Worm (Caenorhabditis elegans) whole organism, L1 larva: ENCODE measurements around the gene exos-7.

ENCODE experiments used
- F16B12.6 ChIP-seq: fragments of 150-350 bp; optimal IDR thresholded peaks from 2 replicates; lab custom pipeline; 2014; ENCODE audit warnings: missing biosample characterization, missing genetic modification characterization
- alr-1 ChIP-seq: fragments of 200-800 bp; sonication (Bioruptor generic); optimal IDR thresholded peaks from 2 replicates; lab custom pipeline; 2018; ENCODE audit warnings: borderline replicate concordance, mild to moderate bottlenecking, missing genetic modification characterization, missing compliant biosample characterization
- blmp-1 ChIP-seq: fragments of 150-350 bp; optimal IDR thresholded peaks from 2 replicates; lab custom pipeline; 2014; ENCODE audit warnings: missing biosample characterization, missing genetic modification characterization
- ceh-63 ChIP-seq: fragments of 200-800 bp; sonication (Bioruptor generic); optimal IDR thresholded peaks from 2 replicates; lab custom pipeline; 2018; ENCODE audit warnings: mild to moderate bottlenecking, missing genetic modification characterization, missing compliant biosample characterization
- ceh-8 ChIP-seq: fragments of 200-800 bp; sonication (Bioruptor generic); optimal IDR thresholded peaks from 2 replicates; lab custom pipeline; 2018; ENCODE audit warnings: mild to moderate bottlenecking, missing genetic modification characterization, moderate library complexity, missing compliant biosample characterization
- ceh-82 ChIP-seq, 3 experiments: fragments of 150-350 bp in 1 of 3; sonication (generic microtip) in 2 of 3; optimal IDR thresholded peaks; 2 replicates each; lab custom pipeline; 2014 to 2017; ENCODE audit warnings: missing biosample characterization in 3 of 3, missing genetic modification characterization in 3 of 3
- ceh-88 ChIP-seq: fragments of 200-800 bp; sonication (Bioruptor generic); IDR thresholded peaks from 2 replicates; pipeline ENCODE4 v1.3.6; 2022; ENCODE audit warnings: missing genetic modification characterization, missing compliant biosample characterization
- ceh-90 ChIP-seq: sonication (generic microtip); optimal IDR thresholded peaks from 2 replicates; lab custom pipeline; 2016; ENCODE audit warnings: missing genetic modification characterization, missing compliant biosample characterization
- dpl-1 ChIP-seq, 3 experiments: fragments of 150-350 bp in 2 of 3; sonication (generic microtip) in 1 of 3; optimal IDR thresholded peaks; 2 replicates each; lab custom pipeline; 2014 to 2017; ENCODE audit warnings: missing biosample characterization in 3 of 3, missing genetic modification characterization in 3 of 3, missing genetic modification reagents in 3 of 3
- egl-13 ChIP-seq: sonication (generic microtip); optimal IDR thresholded peaks from 2 replicates; lab custom pipeline; 2016; ENCODE audit warnings: missing genotype, missing genetic modification reagents, missing genetic modification characterization, missing compliant biosample characterization
- elt-2 ChIP-seq: sonication (generic microtip); optimal IDR thresholded peaks from 2 replicates; lab custom pipeline; 2016; ENCODE audit warnings: missing genetic modification characterization, mild to moderate bottlenecking, inconsistent platforms, missing compliant biosample characterization, missing genetic modification reagents
- elt-3 ChIP-seq, 6 experiments: fragments of 150-350 bp in 1 of 6; sonication (generic microtip); optimal IDR thresholded peaks; 2 replicates each; lab custom pipeline; 2017 to 2018; ENCODE audit warnings: missing biosample characterization in 6 of 6, missing genetic modification characterization in 6 of 6, inconsistent platforms in 1 of 6
- fkh-10 ChIP-seq: sonication (generic microtip); optimal IDR thresholded peaks from 2 replicates; lab custom pipeline; 2017; ENCODE audit warnings: missing biosample characterization, missing genetic modification reagents, missing genetic modification characterization
- fkh-8 ChIP-seq: sonication (generic microtip); optimal IDR thresholded peaks from 2 replicates; lab custom pipeline; 2016; ENCODE audit warnings: mild to moderate bottlenecking, missing genetic modification characterization, missing compliant biosample characterization
- fos-1 ChIP-seq: fragments of 150-350 bp; optimal IDR thresholded peaks from 2 replicates; lab custom pipeline; 2014; ENCODE audit warnings: missing biosample characterization, missing genetic modification characterization
- hlh-17 ChIP-seq: fragments of 200-800 bp; sonication (Bioruptor generic); optimal IDR thresholded peaks from 2 replicates; lab custom pipeline; 2018; ENCODE audit warnings: missing genetic modification characterization, mild to moderate bottlenecking, missing compliant biosample characterization, moderate library complexity, borderline replicate concordance
- hpl-2 ChIP-seq: fragments of 150-350 bp; optimal IDR thresholded peaks from 2 replicates; lab custom pipeline; 2014; ENCODE audit warnings: missing biosample characterization, missing genetic modification reagents, missing genetic modification characterization
- irx-1 ChIP-seq: sonication (generic microtip); optimal IDR thresholded peaks from 2 replicates; lab custom pipeline; 2016; ENCODE audit warnings: missing genetic modification characterization, missing compliant biosample characterization
- jun-1 ChIP-seq: fragments of 150-350 bp; optimal IDR thresholded peaks from 2 replicates; lab custom pipeline; 2014; ENCODE audit warnings: missing biosample characterization, missing genetic modification reagents, missing genetic modification characterization
- lin-14 ChIP-seq: fragments of 200-800 bp; sonication (Bioruptor generic); optimal IDR thresholded peaks from 2 replicates; lab custom pipeline; 2018; ENCODE audit warnings: mild to moderate bottlenecking, missing genetic modification characterization, moderate library complexity, missing compliant biosample characterization
- lin-15B ChIP-seq: fragments of 150-350 bp; sonication (generic microtip); optimal IDR thresholded peaks from 3 replicates; lab custom pipeline; 2014; ENCODE audit warnings: missing biosample characterization, missing genetic modification characterization
- lir-3 ChIP-seq: sonication (generic microtip); optimal IDR thresholded peaks from 2 replicates; lab custom pipeline; 2016; ENCODE audit warnings: mild to moderate bottlenecking, missing genetic modification characterization, moderate library complexity, missing compliant biosample characterization; ENCODE audit not compliant: poor library complexity
- mep-1 ChIP-seq: fragments of 150-350 bp; optimal IDR thresholded peaks from 2 replicates; lab custom pipeline; 2014; ENCODE audit warnings: missing biosample characterization, missing genetic modification characterization
- nhr-11 ChIP-seq: fragments of 150-350 bp; optimal IDR thresholded peaks from 2 replicates; lab custom pipeline; 2014; ENCODE audit warnings: missing biosample characterization, missing genetic modification characterization
- nhr-237 ChIP-seq: fragments of 150-350 bp; optimal IDR thresholded peaks from 2 replicates; lab custom pipeline; 2014; ENCODE audit warnings: missing biosample characterization, missing genetic modification characterization
- nhr-76 ChIP-seq: sonication (generic microtip); optimal IDR thresholded peaks from 2 replicates; lab custom pipeline; 2017; ENCODE audit warnings: missing biosample characterization, missing genetic modification characterization
- nhr-84 ChIP-seq: sonication (generic microtip); optimal IDR thresholded peaks from 2 replicates; lab custom pipeline; 2017; ENCODE audit warnings: missing biosample characterization, missing genetic modification characterization
- pqm-1 ChIP-seq: sonication (generic microtip); optimal IDR thresholded peaks from 3 replicates; lab custom pipeline; 2017; ENCODE audit warnings: missing biosample characterization, missing genetic modification characterization
- rnt-1 ChIP-seq: sonication (generic microtip); optimal IDR thresholded peaks from 2 replicates; lab custom pipeline; 2016; ENCODE audit warnings: mild to moderate bottlenecking, missing genetic modification characterization, moderate library complexity, missing compliant biosample characterization
- snu-23 ChIP-seq: sonication (generic microtip); optimal IDR thresholded peaks from 2 replicates; lab custom pipeline; 2016; ENCODE audit warnings: missing genetic modification characterization, missing compliant biosample characterization
- sox-4 ChIP-seq: sonication (generic microtip); optimal IDR thresholded peaks from 2 replicates; lab custom pipeline; 2016; ENCODE audit warnings: missing genetic modification characterization, missing compliant biosample characterization
- sup-37 ChIP-seq: fragments of 200-800 bp; sonication (Bioruptor generic); optimal IDR thresholded peaks from 2 replicates; lab custom pipeline; 2018; ENCODE audit warnings: mild to moderate bottlenecking, missing genetic modification characterization, missing compliant biosample characterization
- tlp-1 ChIP-seq: fragments of 150-350 bp; optimal IDR thresholded peaks from 2 replicates; lab custom pipeline; 2014; ENCODE audit warnings: missing biosample characterization, missing genetic modification characterization
- unc-130 ChIP-seq: fragments of 150-350 bp; optimal IDR thresholded peaks from 2 replicates; lab custom pipeline; 2017; ENCODE audit warnings: missing biosample characterization, missing genetic modification characterization, inconsistent platforms
- unc-86 ChIP-seq: sonication (generic microtip); optimal IDR thresholded peaks from 2 replicates; lab custom pipeline; 2016; ENCODE audit warnings: missing genetic modification characterization, missing compliant biosample characterization
- ztf-11 ChIP-seq, 2 experiments: sonication (generic microtip); optimal IDR thresholded peaks; 2 replicates each; lab custom pipeline; 2016 to 2017; ENCODE audit warnings: missing genetic modification characterization in 2 of 2, missing biosample characterization in 1 of 2, missing compliant biosample characterization in 1 of 2
- ztf-4 ChIP-seq: fragments of 150-350 bp; optimal IDR thresholded peaks from 2 replicates; lab custom pipeline; 2014; ENCODE audit warnings: missing biosample characterization, missing genetic modification characterization

Gene exos-7

DNA sequence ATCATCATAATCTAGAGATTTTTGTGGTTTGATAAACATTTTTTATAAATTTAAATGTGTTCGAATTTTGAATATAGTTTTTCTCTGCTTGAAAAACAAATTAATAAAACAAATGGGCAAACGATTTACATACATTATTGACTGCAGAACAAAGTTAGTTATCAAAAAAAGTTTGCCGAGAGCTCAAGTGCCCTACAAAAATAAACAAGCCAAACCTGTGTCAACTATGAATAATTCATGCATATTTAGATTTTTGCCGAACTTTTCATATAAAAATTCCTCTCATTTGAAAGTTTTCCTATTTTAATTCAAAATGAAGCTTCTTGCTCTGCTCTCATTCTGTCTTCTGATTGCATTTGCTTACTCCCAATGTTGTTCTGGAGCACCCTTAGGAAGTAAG, 22.8 kb upstream of the exos-7 start, which contains the start of gene sshk-1:
sshk-1 (plus strand) TSS at position 301 of the 400 bp plus-strand sequence.
- TF ChIP-seq rnt-1 (tag; lab: Kevin White, UChicago) (no peak), sox-4 (tag; lab: Kevin White, UChicago) (no peak), lir-3 (no peak), pqm-1 (tag; lab: Kevin White, UChicago) (no peak), ceh-8 (no peak), sup-37 (GFP tag; lab: Kevin White, UChicago) (no peak), fos-1 (tag; lab: Kevin White, UChicago) (no peak), hpl-2 (GFP tag; lab: Kevin White, UChicago) (no peak), irx-1 (no peak), lin-14 (no peak), nhr-237 (tag; lab: Kevin White, UChicago) (no peak), tlp-1 (tag; lab: Kevin White, UChicago) (no peak), alr-1 (tag; lab: Kevin White, UChicago) (no peak), lin-15B (tag; lab: Kevin White, UChicago) (no peak), ceh-63 (GFP tag; lab: Kevin White, UChicago) (no peak), F16B12.6 (tag; lab: Kevin White, UChicago) (no peak), fkh-8 (no peak), ceh-88 (GFP tag; lab: Robert Waterston, UW) (no peak), ztf-11 (tag; optimal IDR thresholded peaks at IDR 0.05; lab: Kevin White, UChicago) (no peak), egl-13 (tag; lab: Kevin White, UChicago) (no peak)

DNA sequence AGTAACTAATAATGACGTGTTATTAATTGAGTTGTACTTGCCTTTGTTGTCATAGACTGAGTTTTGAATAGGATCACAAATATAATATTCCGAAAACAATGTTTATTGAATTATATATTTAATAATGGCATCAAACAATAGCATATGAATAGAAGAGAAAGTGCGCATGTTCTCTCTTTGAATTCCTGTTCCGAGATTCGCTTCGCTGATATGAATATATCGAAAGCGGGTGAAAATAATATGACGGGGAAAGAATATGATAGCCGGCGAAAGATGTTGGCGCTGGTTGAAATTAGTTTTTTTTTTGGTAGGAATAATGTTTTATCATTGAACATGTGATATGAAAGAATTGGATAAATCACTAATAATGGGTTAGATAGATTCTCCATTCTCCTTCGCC, 18.6 kb upstream of the exos-7 start, which contains the start of gene T03D8.6:
T03D8.6 (minus strand) TSS at position 298 of the 400 bp plus-strand sequence.
- TF ChIP-seq blmp-1 (tag; lab: Kevin White, UChicago) (peak; percentile 68), ceh-90 (tag; lab: Kevin White, UChicago) (no peak)

DNA sequence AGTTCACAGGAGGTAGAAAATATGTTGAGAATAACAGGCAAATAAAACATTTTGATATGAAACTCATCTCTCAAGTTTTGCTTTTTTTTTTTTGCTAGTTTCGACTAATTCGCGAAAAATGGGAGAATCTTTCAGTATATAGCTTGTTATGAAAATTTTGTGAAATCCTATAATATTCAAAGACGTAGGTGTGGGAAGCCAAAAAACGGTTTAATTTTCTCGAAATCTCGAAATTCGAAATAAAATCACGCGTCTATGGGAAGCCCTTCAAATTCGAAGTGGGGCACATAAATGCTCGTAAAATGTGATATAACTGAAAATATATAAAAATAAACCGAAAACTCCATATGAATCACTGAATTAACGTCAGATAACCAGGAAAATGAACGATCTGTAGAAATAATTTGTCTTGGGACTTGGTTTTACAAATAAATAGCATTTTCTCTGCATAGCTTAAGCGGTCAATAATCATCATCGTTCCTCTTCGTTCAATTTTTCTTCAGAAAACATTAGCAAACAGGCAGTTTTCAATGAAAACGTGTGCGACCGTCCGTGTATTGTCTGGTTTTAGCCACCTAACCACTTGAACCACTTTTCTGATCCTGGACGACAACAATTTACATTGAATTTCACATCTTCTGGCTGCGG, 13.6 kb upstream of the exos-7 start, which contains the start of the genes gcy-22 and grl-14:
gcy-22 (minus strand) TSS at position 101 of the 648 bp plus-strand sequence.
grl-14 (plus strand) TSS at position 598 of the 648 bp plus-strand sequence.
- no peak for TF ChIP-seq snu-23 (GFP tag; lab: Kevin White, UChicago)
- TF ChIP-seq dpl-1 (GFP tag; optimal IDR thresholded peaks at IDR 0.05; lab: Kevin White, UChicago), result no peak
- TF ChIP-seq hlh-17 (GFP tag; lab: Kevin White, UChicago), result no peak
- no peak for TF ChIP-seq nhr-76 (tag; lab: Kevin White, UChicago)
- TF ChIP-seq jun-1 (tag; lab: Kevin White, UChicago), result no peak

DNA sequence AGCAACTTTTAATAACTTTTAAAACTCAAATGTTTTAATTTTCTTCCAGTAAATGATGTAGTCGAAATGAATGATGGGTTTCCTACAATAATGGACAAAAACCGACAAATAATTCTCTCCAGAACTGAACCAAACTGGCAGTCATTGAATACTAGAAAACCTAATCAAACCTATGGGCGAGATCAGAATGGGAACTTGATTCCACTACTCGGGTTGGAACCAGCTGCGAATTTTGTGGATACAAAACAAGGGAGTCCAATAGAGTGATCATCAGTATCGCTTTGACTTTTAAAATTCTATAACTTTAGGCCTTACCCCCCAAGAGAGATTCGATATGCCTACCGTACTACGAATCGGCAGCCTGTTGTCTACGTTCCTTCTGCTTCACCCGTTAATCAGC, 12.0 kb upstream of the exos-7 start:
- no peak for TF ChIP-seq pqm-1 (tag; lab: Kevin White, UChicago)
- TF ChIP-seq lin-15B (tag; lab: Kevin White, UChicago), result no peak
- TF ChIP-seq ceh-90 (tag; lab: Kevin White, UChicago), result no peak
- no peak for TF ChIP-seq fkh-10 (GFP tag; lab: Kevin White, UChicago)
- no peak for TF ChIP-seq ceh-63 (GFP tag; lab: Kevin White, UChicago)
- no peak for TF ChIP-seq nhr-84 (tag; lab: Kevin White, UChicago)
- TF ChIP-seq mep-1, result no peak
- TF ChIP-seq ztf-4 (tag; lab: Kevin White, UChicago), result no peak
- TF ChIP-seq unc-130 (tag; lab: Kevin White, UChicago), result no peak
- TF ChIP-seq nhr-11 (tag; lab: Kevin White, UChicago), result no peak
- TF ChIP-seq unc-86 (tag; lab: Kevin White, UChicago), result no peak
- no peak for TF ChIP-seq ceh-82 (tag; optimal IDR thresholded peaks at IDR 0.05; lab: Kevin White, UChicago)
- no peak for TF ChIP-seq elt-2
- TF ChIP-seq snu-23 (GFP tag; lab: Kevin White, UChicago), result no peak
- no peak for TF ChIP-seq fos-1 (tag; lab: Kevin White, UChicago)
- no peak for TF ChIP-seq elt-3 (tag; optimal IDR thresholded peaks at IDR 0.05; lab: Kevin White, UChicago)
